Worm (Caenorhabditis elegans) whole organism, young adult: Measurements from ENCODE around the gene W06A7.2.

Experiments
- B0336.3 ChIP-seq: fragments of 200-800 bp; sonication (Bioruptor generic); IDR thresholded peaks from 2 replicates; pipeline ENCODE4 v1.3.6; 2022; ENCODE audit warnings: missing genetic modification characterization, missing compliant biosample characterization
- T26A5.8 ChIP-seq: sonication (generic microtip); optimal IDR thresholded peaks from 2 replicates; lab custom pipeline; 2016; ENCODE audit warnings: missing genetic modification characterization, missing compliant biosample characterization
- ama-1 ChIP-seq, 3 experiments: fragments of 150-350 bp in 1 of 3; sonication (generic microtip) in 2 of 3; optimal IDR thresholded peaks; 2 replicates each; lab custom pipeline; 2014 to 2018; ENCODE audit warnings: missing biosample characterization in 2 of 3, missing genetic modification characterization in 2 of 3, missing genetic modification reagents in 2 of 3
- bed-1 ChIP-seq: fragments of 200-800 bp; sonication (Bioruptor generic); IDR thresholded peaks from 2 replicates; pipeline ENCODE4 v1.3.6; 2022; ENCODE audit warnings: missing genetic modification reagents, missing genetic modification characterization, missing compliant biosample characterization
- cebp-2 ChIP-seq: fragments of 200-800 bp; sonication (Bioruptor generic); IDR thresholded peaks from 2 replicates; pipeline ENCODE4 v1.3.6; 2022; ENCODE audit warnings: missing genetic modification characterization, missing compliant biosample characterization
- ztf-18 ChIP-seq: sonication (generic microtip); optimal IDR thresholded peaks from 2 replicates; lab custom pipeline; 2016; ENCODE audit warnings: missing genotype, mild to moderate bottlenecking, missing genetic modification characterization, missing compliant biosample characterization

DNA sequence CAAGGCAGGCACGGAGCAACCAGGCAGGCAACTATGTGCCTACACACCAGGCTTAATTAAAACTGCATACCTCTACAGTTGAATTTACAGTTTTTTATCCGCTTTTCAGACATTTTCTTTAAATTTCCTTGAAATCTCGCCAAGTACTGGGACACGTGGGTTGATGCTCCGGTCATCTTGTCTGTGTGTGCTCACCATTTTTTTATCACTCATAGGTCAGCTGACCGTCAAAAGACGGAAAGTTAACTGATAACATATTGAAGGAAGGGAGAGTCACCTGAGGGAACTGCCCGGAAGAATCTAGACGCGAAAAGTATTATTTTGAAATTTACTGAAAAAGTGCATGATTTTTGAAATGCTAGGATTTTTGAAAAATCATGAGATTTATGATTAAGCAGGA lies 28.9 kb downstream of the W06A7.2 start:
- no peak for TF ChIP-seq bed-1 (GFP tag; lab: Robert Waterston, UW)
- TF ChIP-seq ama-1 (optimal IDR thresholded peaks at IDR 0.05; lab: Kevin White, UChicago): no peak
- TF ChIP-seq ama-1 (GFP tag; optimal IDR thresholded peaks at IDR 0.05; lab: Kevin White, UChicago): no peak
- TF ChIP-seq B0336.3 (GFP tag; lab: Robert Waterston, UW): 0 out of 2 replicates have a peak, but pooled peaks have one; percentile 20
- TF ChIP-seq ztf-18 (tag; lab: Kevin White, UChicago): no peak
- TF ChIP-seq T26A5.8 (tag; lab: Kevin White, UChicago): no peak
- no peak for TF ChIP-seq cebp-2
